Fruit fly (Drosophila melanogaster) whole organism, embryonic: ENCODE data around the gene CG12643.

Experiments used
- ATbp ChIP-seq: fragments of 200-800 bp; sonication (Bioruptor generic); optimal IDR thresholded peaks from 2 replicates; lab custom pipeline; 2017; ENCODE audit warnings: missing biosample characterization, mild to moderate bottlenecking, missing genetic modification characterization, missing genetic modification reagents
- B-H1 ChIP-seq: fragments of 200-800 bp; sonication (Bioruptor generic); IDR thresholded peaks from 3 replicates; pipeline ENCODE4 v1.3.6; 2022; ENCODE audit warnings: missing biosample characterization, missing genetic modification characterization
- C15 ChIP-seq: fragments of 200-800 bp; sonication (Bioruptor generic); IDR thresholded peaks from 3 replicates; pipeline ENCODE4 v1.3.6; 2022; ENCODE audit warnings: missing biosample characterization, missing genetic modification characterization
- CG10267 ChIP-seq: fragments of 200-800 bp; sonication (Bioruptor generic); optimal IDR thresholded peaks from 2 replicates; lab custom pipeline; 2018; ENCODE audit warnings: missing biosample characterization, mild to moderate bottlenecking, missing genetic modification characterization, moderate library complexity
- CG10321 ChIP-seq: fragments of 200-800 bp; sonication (Bioruptor generic); IDR thresholded peaks from 2 replicates; pipeline ENCODE4 v1.3.6; 2022; ENCODE audit warnings: missing biosample characterization, missing genetic modification characterization
- CG10565 ChIP-seq: fragments of 200-800 bp; sonication (Bioruptor generic); optimal IDR thresholded peaks from 3 replicates; lab custom pipeline; 2016; ENCODE audit warnings: missing biosample characterization, mild to moderate bottlenecking, missing genetic modification characterization
- CG10979 ChIP-seq: fragments of 200-800 bp; sonication (Bioruptor generic); optimal IDR thresholded peaks from 2 replicates; lab custom pipeline; 2018; ENCODE audit warnings: missing biosample characterization, mild to moderate bottlenecking, missing genetic modification characterization, moderate library complexity
- CG11247 ChIP-seq: fragments of 200-800 bp; sonication (Bioruptor generic); IDR thresholded peaks from 2 replicates; pipeline ENCODE4 v1.3.6; 2022; ENCODE audit warnings: missing biosample characterization, missing genetic modification characterization
- CG12071 ChIP-seq: fragments of 200-800 bp; sonication (Bioruptor generic); optimal IDR thresholded peaks from 3 replicates; lab custom pipeline; 2018; ENCODE audit warnings: missing biosample characterization, mild to moderate bottlenecking, missing genetic modification characterization
- CG13287 ChIP-seq: fragments of 200-800 bp; sonication (Bioruptor generic); IDR thresholded peaks from 2 replicates; pipeline ENCODE4 v1.3.6; 2022; ENCODE audit warnings: missing biosample characterization, missing genetic modification characterization; ENCODE audit not compliant: partially characterized antibody
- CG14965 ChIP-seq: fragments of 200-800 bp; sonication (Bioruptor generic); optimal IDR thresholded peaks from 2 replicates; lab custom pipeline; 2016; ENCODE audit warnings: missing biosample characterization, missing genetic modification characterization, borderline replicate concordance
- CG1602 ChIP-seq: fragments of 200-800 bp; sonication (Bioruptor generic); optimal IDR thresholded peaks from 3 replicates; lab custom pipeline; 2016; ENCODE audit warnings: missing biosample characterization, missing genetic modification characterization
- CG2120 ChIP-seq: fragments of 200-800 bp; sonication (Bioruptor generic); optimal IDR thresholded peaks from 3 replicates; lab custom pipeline; 2016; ENCODE audit warnings: missing biosample characterization, missing genetic modification characterization
- CG3065 ChIP-seq: fragments of 200-800 bp; sonication (Bioruptor generic); optimal IDR thresholded peaks from 2 replicates; lab custom pipeline; 2016; ENCODE audit warnings: missing biosample characterization, missing genetic modification characterization
- CG31365 ChIP-seq: fragments of 200-800 bp; sonication (Bioruptor generic); optimal IDR thresholded peaks from 2 replicates; lab custom pipeline; 2018; ENCODE audit warnings: missing biosample characterization, mild to moderate bottlenecking, missing genetic modification characterization
- CG32772 ChIP-seq: fragments of 200-800 bp; sonication (Bioruptor generic); IDR thresholded peaks from 2 replicates; pipeline ENCODE4 v1.3.6; 2022; ENCODE audit warnings: missing biosample characterization, missing genetic modification characterization
- CG3995 ChIP-seq: fragments of 200-800 bp; sonication (Bioruptor generic); optimal IDR thresholded peaks from 3 replicates; lab custom pipeline; 2016; ENCODE audit warnings: missing biosample characterization, missing genetic modification characterization
- CG4617 ChIP-seq: fragments of 200-800 bp; sonication (Bioruptor generic); optimal IDR thresholded peaks from 3 replicates; lab custom pipeline; 2016; ENCODE audit warnings: missing biosample characterization, missing genetic modification characterization, borderline replicate concordance
- CG6175 ChIP-seq: fragments of 200-800 bp; sonication (Bioruptor generic); IDR thresholded peaks from 3 replicates; pipeline ENCODE4 v1.3.6; 2022; ENCODE audit warnings: missing biosample characterization, missing genetic modification characterization
- CG8089 ChIP-seq: fragments of 200-800 bp; sonication (Bioruptor generic); optimal IDR thresholded peaks from 3 replicates; lab custom pipeline; 2016; ENCODE audit warnings: missing biosample characterization, missing genetic modification characterization
- CG8290 ChIP-seq, 3 experiments: fragments of 200-800 bp; sonication (Bioruptor generic); optimal IDR thresholded peaks; 2 replicates each; lab custom pipeline; 2016 to 2019; ENCODE audit warnings: missing biosample characterization in 3 of 3, missing genetic modification characterization in 3 of 3, mild to moderate bottlenecking in 2 of 3, moderate library complexity in 1 of 3
- CG8765 ChIP-seq: fragments of 200-800 bp; sonication (Bioruptor generic); IDR thresholded peaks from 2 replicates; pipeline ENCODE4 v1.3.6; 2022; ENCODE audit warnings: missing biosample characterization, missing genetic modification characterization
- CoRest ChIP-seq: fragments of 200-800 bp; sonication (Bioruptor generic); optimal IDR thresholded peaks from 3 replicates; lab custom pipeline; 2018; ENCODE audit warnings: missing biosample characterization, mild to moderate bottlenecking, missing genetic modification characterization, moderate library complexity
- Dip3 ChIP-seq: fragments of 200-800 bp; sonication (Bioruptor generic); optimal IDR thresholded peaks from 3 replicates; lab custom pipeline; 2016; ENCODE audit warnings: missing biosample characterization, missing genetic modification characterization
- Dll ChIP-seq: fragments of 200-800 bp; sonication (Bioruptor generic); IDR thresholded peaks from 4 replicates; pipeline ENCODE4 v1.3.6; 2022; ENCODE audit warnings: missing biosample characterization, missing genetic modification characterization; ENCODE audit not compliant: partially characterized antibody
- Dp ChIP-seq: fragments of 200-800 bp; sonication (Bioruptor generic); optimal IDR thresholded peaks from 2 replicates; lab custom pipeline; 2018; ENCODE audit warnings: missing biosample characterization, mild to moderate bottlenecking, missing genetic modification characterization, moderate library complexity
- Dref ChIP-seq: fragments of 200-800 bp; sonication (Bioruptor generic); IDR thresholded peaks from 2 replicates; pipeline ENCODE4 v1.3.6; 2022; ENCODE audit warnings: missing biosample characterization, missing genetic modification characterization
- Drgx ChIP-seq: fragments of 200-800 bp; sonication (Bioruptor generic); IDR thresholded peaks from 2 replicates; pipeline ENCODE4 v1.3.6; 2022; ENCODE audit warnings: missing biosample characterization, missing genetic modification characterization
- Ets65A ChIP-seq: fragments of 200-800 bp; sonication (Bioruptor generic); peaks from one replicate; lab custom pipeline; 2016; ENCODE audit warnings: missing biosample characterization, missing genetic modification characterization
- MESR4 ChIP-seq: fragments of 200-800 bp; sonication (Bioruptor generic); optimal IDR thresholded peaks from 2 replicates; lab custom pipeline; 2018; ENCODE audit warnings: missing biosample characterization, mild to moderate bottlenecking, missing genetic modification characterization, moderate library complexity
- Med ChIP-seq: fragments of 200-800 bp; sonication (Bioruptor generic); peaks from one replicate; lab custom pipeline; 2016; ENCODE audit warnings: missing biosample characterization, missing genetic modification characterization, mild to moderate bottlenecking, inconsistent platforms, moderate library complexity
- Meics ChIP-seq: fragments of 200-800 bp; sonication (Bioruptor generic); optimal IDR thresholded peaks from 2 replicates; lab custom pipeline; 2017; ENCODE audit warnings: missing biosample characterization, mild to moderate bottlenecking, missing genetic modification characterization
- Scr ChIP-seq: fragments of 200-800 bp; sonication (Bioruptor generic); IDR thresholded peaks from 2 replicates; pipeline ENCODE4 v1.3.6; 2022; ENCODE audit warnings: missing biosample characterization, missing genetic modification characterization; ENCODE audit not compliant: partially characterized antibody
- YL-1 ChIP-seq: fragments of 200-800 bp; sonication (Bioruptor generic); optimal IDR thresholded peaks from 3 replicates; lab custom pipeline; 2017; ENCODE audit warnings: missing biosample characterization, mild to moderate bottlenecking, missing genetic modification characterization
- amos ChIP-seq: fragments of 200-800 bp; sonication (Bioruptor generic); IDR thresholded peaks from 2 replicates; pipeline ENCODE4 v1.3.6; 2022; ENCODE audit warnings: missing biosample characterization, missing genetic modification characterization; ENCODE audit not compliant: partially characterized antibody
- bbx ChIP-seq: fragments of 200-800 bp; sonication (Bioruptor generic); IDR thresholded peaks from 2 replicates; pipeline ENCODE4 v1.3.6; 2022; ENCODE audit warnings: missing biosample characterization, missing genetic modification characterization; ENCODE audit not compliant: partially characterized antibody
- br ChIP-seq: fragments of >200 bp; optimal IDR thresholded peaks from 2 replicates; lab custom pipeline; 2017
- chinmo ChIP-seq: fragments of 200-800 bp; sonication (Bioruptor generic); IDR thresholded peaks from 4 replicates; pipeline ENCODE4 v1.3.6; 2022; ENCODE audit warnings: missing biosample characterization, missing genetic modification characterization; ENCODE audit not compliant: partially characterized antibody
- ci ChIP-seq: fragments of 200-800 bp; sonication (Bioruptor generic); IDR thresholded peaks from 3 replicates; pipeline ENCODE4 v1.3.6; 2022; ENCODE audit warnings: missing biosample characterization, missing genetic modification characterization
- crp ChIP-seq, 2 experiments: fragments of 200-800 bp; sonication (Bioruptor generic); optimal IDR thresholded peaks; 2 replicates in 1 of 2; 3 replicates in 1 of 2; lab custom pipeline; 2017; ENCODE audit warnings: missing biosample characterization in 2 of 2, missing genetic modification characterization in 2 of 2, mild to moderate bottlenecking in 1 of 2, moderate library complexity in 1 of 2
- dimm ChIP-seq: fragments of 200-800 bp; sonication (Bioruptor generic); IDR thresholded peaks from 2 replicates; pipeline ENCODE4 v1.3.6; 2022; ENCODE audit warnings: missing biosample characterization, missing genetic modification characterization
- grn ChIP-seq: fragments of 200-800 bp; sonication (Bioruptor generic); optimal IDR thresholded peaks from 3 replicates; lab custom pipeline; 2017; ENCODE audit warnings: missing biosample characterization, missing genetic modification characterization
- hbn ChIP-seq: fragments of 200-800 bp; sonication (Bioruptor generic); IDR thresholded peaks from 2 replicates; pipeline ENCODE4 v1.3.6; 2022; ENCODE audit warnings: missing biosample characterization, missing genetic modification characterization; ENCODE audit not compliant: partially characterized antibody
- luna ChIP-seq: fragments of 200-800 bp; sonication (Bioruptor generic); optimal IDR thresholded peaks from 2 replicates; lab custom pipeline; 2016; ENCODE audit warnings: missing biosample characterization, missing genetic modification characterization
- nmo ChIP-seq: fragments of 200-800 bp; sonication (Bioruptor generic); optimal IDR thresholded peaks from 2 replicates; lab custom pipeline; 2018; ENCODE audit warnings: missing biosample characterization, mild to moderate bottlenecking, missing genetic modification characterization, moderate library complexity
- sd ChIP-seq: fragments of 200-800 bp; sonication (Bioruptor generic); optimal IDR thresholded peaks from 3 replicates; lab custom pipeline; 2018; ENCODE audit warnings: missing biosample characterization, mild to moderate bottlenecking, missing genetic modification characterization, moderate library complexity
- sna ChIP-seq: fragments of 200-800 bp; sonication (Bioruptor generic); IDR thresholded peaks from 2 replicates; pipeline ENCODE4 v1.3.6; 2022; ENCODE audit warnings: missing biosample characterization, missing genetic modification characterization; ENCODE audit not compliant: partially characterized antibody
- sqz ChIP-seq: fragments of 200-800 bp; sonication (Bioruptor generic); optimal IDR thresholded peaks from 3 replicates; lab custom pipeline; 2018; ENCODE audit warnings: missing biosample characterization, mild to moderate bottlenecking, missing genetic modification characterization
- twi ChIP-seq: fragments of 200-800 bp; optimal IDR thresholded peaks from 2 replicates; lab custom pipeline; 2019; ENCODE audit warnings: missing biosample characterization, mild to moderate bottlenecking, missing genetic modification characterization, moderate library complexity
- tx ChIP-seq: fragments of 200-800 bp; sonication (Bioruptor generic); optimal IDR thresholded peaks from 2 replicates; lab custom pipeline; 2016; ENCODE audit warnings: missing biosample characterization, missing genetic modification characterization
- vvl ChIP-seq: fragments of 200-800 bp; sonication (Bioruptor generic); IDR thresholded peaks from 2 replicates; pipeline ENCODE4 v1.3.6; 2022; ENCODE audit warnings: missing biosample characterization, missing genetic modification characterization

CG12643 gene

dm6 chrX:10219955-10220354, 45.1 kb downstream of the CG12643 start, which contains the start of gene CG34408 (continued):
- peak; percentile 43 for TF ChIP-seq Med (GFP tag; lab: Kevin White, UChicago)
- peak; percentile 65 for TF ChIP-seq sd (tag; lab: Kevin White, UChicago)
- TF ChIP-seq CG2120 (GFP tag; lab: Kevin White, UChicago): no peak
- TF ChIP-seq ATbp (GFP tag; lab: Kevin White, UChicago): no peak
- peak; percentile 72 for TF ChIP-seq Dref (GFP tag; lab: Robert Waterston, UW)
- TF ChIP-seq Dp: peak; percentile 42
- TF ChIP-seq CG31365: no peak
- TF ChIP-seq CG10321 (GFP tag; lab: Robert Waterston, UW): no peak
- TF ChIP-seq sna (GFP tag; lab: Robert Waterston, UW): 0 out of 2 replicates have a peak, but pooled peaks have one; percentile 40
- peak; percentile 62 for TF ChIP-seq CG13287
- peak; percentile 20; the same call in 1 of the 2 replicates for TF ChIP-seq Scr (GFP tag; lab: Robert Waterston, UW)
- TF ChIP-seq CG10267 (tag; lab: Kevin White, UChicago): peak; percentile 90
- peak; percentile 83 for TF ChIP-seq YL-1 (GFP tag; lab: Kevin White, UChicago)
- TF ChIP-seq chinmo (GFP tag; lab: Robert Waterston, UW): 0 out of 4 replicates have a peak, but pooled peaks have one; percentile 8
- peak; percentile 11 for TF ChIP-seq CG4617 (GFP tag; lab: Kevin White, UChicago)
- peak; percentile 69 for TF ChIP-seq MESR4 (GFP tag; lab: Kevin White, UChicago)
- TF ChIP-seq Dll (GFP tag; lab: Robert Waterston, UW): peak; percentile 46; the same call in 2 of the 4 replicates
- peak; percentile 44; the same call in 1 of the 2 replicates for TF ChIP-seq amos (GFP tag; lab: Robert Waterston, UW)
- TF ChIP-seq CoRest (tag; lab: Kevin White, UChicago): peak; percentile 11
- no peak for TF ChIP-seq luna (GFP tag; lab: Kevin White, UChicago)
- TF ChIP-seq CG12071 (GFP tag; lab: Kevin White, UChicago): no peak
- TF ChIP-seq crp (GFP tag; optimal IDR thresholded peaks at IDR 0.05; lab: Kevin White, UChicago): peak; percentile 17 to 83
- no peak for TF ChIP-seq CG8089
- TF ChIP-seq B-H1 (GFP tag; lab: Robert Waterston, UW): no peak
- no peak for TF ChIP-seq CG3065 (GFP tag; lab: Kevin White, UChicago)
- TF ChIP-seq CG32772: 0 out of 2 replicates have a peak, but pooled peaks have one; percentile 30
- no peak for TF ChIP-seq Dip3
- TF ChIP-seq CG6175 (GFP tag; lab: Robert Waterston, UW): no peak
- TF ChIP-seq vvl: 0 out of 2 replicates have a peak, but pooled peaks have one; percentile 42
- TF ChIP-seq nmo (GFP tag; lab: Kevin White, UChicago): no peak
- peak; percentile 34; the same call in 1 of the 2 replicates for TF ChIP-seq hbn
- TF ChIP-seq bbx (GFP tag; lab: Robert Waterston, UW): peak; percentile 48; the same call in 1 of the 2 replicates
- TF ChIP-seq sqz (GFP tag; lab: Kevin White, UChicago): peak; percentile 80
- no peak for TF ChIP-seq CG14965 (GFP tag; lab: Kevin White, UChicago)
- TF ChIP-seq Drgx (GFP tag; lab: Robert Waterston, UW): no peak
- TF ChIP-seq ci: no peak
- TF ChIP-seq, all 482 proteins: peak for 38

- no peak for TF ChIP-seq CG1602 (GFP tag; lab: Kevin White, UChicago)
- no peak for TF ChIP-seq Ets65A
- no peak for TF ChIP-seq CG10565
- TF ChIP-seq CG8765 (GFP tag; lab: Robert Waterston, UW): no peak
- TF ChIP-seq CG10979 (tag; lab: Kevin White, UChicago): no peak
- no peak for TF ChIP-seq tx (GFP tag; lab: Kevin White, UChicago)
- TF ChIP-seq dimm (GFP tag; lab: Robert Waterston, UW): no peak
- no peak for TF ChIP-seq br (lab: Kevin White, UChicago)
- no peak for TF ChIP-seq Meics
- TF ChIP-seq C15: no peak
- TF ChIP-seq CG8290 (GFP tag; optimal IDR thresholded peaks at IDR 0.05; lab: Kevin White, UChicago): no peak
- no peak for TF ChIP-seq CG8290 (tag; optimal IDR thresholded peaks at IDR 0.05; lab: Kevin White, UChicago)
- no peak for TF ChIP-seq twi (tag; lab: Kevin White, UChicago)
- no peak for TF ChIP-seq CG3995 (GFP tag; lab: Kevin White, UChicago)
- TF ChIP-seq grn (GFP tag; lab: Kevin White, UChicago): no peak
- no peak for TF ChIP-seq CG11247 (GFP tag; lab: Robert Waterston, UW)
These were observed 46.0 kb downstream of the CG12643 start, which contains the start of gene CG15308 for dm6 chrX:10219039-10219438. Gene CG15308 (minus strand): TSS chrX:10219139.
